Fruit fly (Drosophila melanogaster) whole organism, pupa: ENCODE data around the gene CG6443.
A peak's percentile ranks its signal among the peaks of the same experiment; 100 is the strongest.

Experiments used
- CG10348 ChIP-seq: fragments of 200-800 bp; sonication (Bioruptor generic); IDR thresholded peaks from 2 replicates; pipeline ENCODE4 v1.3.6; 2022; ENCODE audit warnings: missing biosample characterization, missing genetic modification characterization
- CG12605 ChIP-seq: fragments of 200-800 bp; sonication (Bioruptor generic); IDR thresholded peaks from 2 replicates; pipeline ENCODE4 v1.3.6; 2022; ENCODE audit warnings: missing biosample characterization, missing genetic modification characterization
- CG13204 ChIP-seq: fragments of 200-800 bp; sonication (Bioruptor generic); optimal IDR thresholded peaks from 2 replicates; lab custom pipeline; 2018; ENCODE audit warnings: missing biosample characterization, mild to moderate bottlenecking, missing genetic modification characterization, moderate library complexity
- CG14655 ChIP-seq: fragments of 200-800 bp; sonication (Bioruptor generic); optimal IDR thresholded peaks from 3 replicates; lab custom pipeline; 2017; ENCODE audit warnings: mild to moderate bottlenecking, missing biosample characterization, missing genetic modification reagents, missing genetic modification characterization
- CG15710 ChIP-seq: fragments of 200-800 bp; sonication (Bioruptor generic); optimal IDR thresholded peaks from 2 replicates; lab custom pipeline; 2018; ENCODE audit warnings: missing biosample characterization, mild to moderate bottlenecking, missing genetic modification characterization, moderate library complexity
- CG17806 ChIP-seq: fragments of 200-800 bp; sonication (Bioruptor generic); optimal IDR thresholded peaks from 2 replicates; lab custom pipeline; 2018; ENCODE audit warnings: missing biosample characterization, mild to moderate bottlenecking, missing genetic modification characterization, moderate library complexity
- CG32121 ChIP-seq: fragments of 200-800 bp; sonication (Bioruptor generic); IDR thresholded peaks from 2 replicates; pipeline ENCODE4 v1.3.6; 2022; ENCODE audit warnings: missing biosample characterization, missing genetic modification characterization
- CG34367 ChIP-seq: fragments of 200-800 bp; sonication (Bioruptor generic); optimal IDR thresholded peaks from 2 replicates; lab custom pipeline; 2018; ENCODE audit warnings: missing biosample characterization, mild to moderate bottlenecking, missing genetic modification characterization
- CG4496 ChIP-seq: fragments of 200-800 bp; sonication (Bioruptor generic); IDR thresholded peaks from 3 replicates; pipeline ENCODE4 v1.3.6; 2022; ENCODE audit warnings: missing biosample characterization, missing genetic modification characterization
- CG8159 ChIP-seq: fragments of 200-800 bp; sonication (Bioruptor generic); optimal IDR thresholded peaks from 3 replicates; lab custom pipeline; 2018; ENCODE audit warnings: missing biosample characterization, mild to moderate bottlenecking, missing genetic modification characterization, moderate library complexity
- CG8301 ChIP-seq: fragments of 200-800 bp; sonication (Bioruptor generic); optimal IDR thresholded peaks from 2 replicates; lab custom pipeline; 2018; ENCODE audit warnings: missing biosample characterization, mild to moderate bottlenecking, missing genetic modification characterization
- CG9948 ChIP-seq: fragments of 200-800 bp; sonication (Bioruptor generic); optimal IDR thresholded peaks from 2 replicates; lab custom pipeline; 2018; ENCODE audit warnings: missing biosample characterization, mild to moderate bottlenecking, missing genetic modification characterization, moderate library complexity
- D1 ChIP-seq: fragments of 200-800 bp; sonication (Bioruptor generic); optimal IDR thresholded peaks from 2 replicates; lab custom pipeline; 2018; ENCODE audit warnings: missing biosample characterization, mild to moderate bottlenecking, missing genetic modification characterization, moderate library complexity
- EcR ChIP-seq: fragments of 200-800 bp; sonication (Bioruptor generic); optimal IDR thresholded peaks from 3 replicates; lab custom pipeline; 2019; ENCODE audit warnings: missing biosample characterization, missing genetic modification characterization, mild to moderate bottlenecking, moderate library complexity, missing genetic modification reagents
- Ets98B ChIP-seq: fragments of 200-800 bp; sonication (Bioruptor generic); IDR thresholded peaks from 2 replicates; pipeline ENCODE4 v1.3.6; 2022; ENCODE audit warnings: missing biosample characterization, missing genetic modification characterization
- Pif1A ChIP-seq: fragments of 200-800 bp; sonication (Bioruptor generic); optimal IDR thresholded peaks from 3 replicates; lab custom pipeline; 2016; ENCODE audit warnings: missing biosample characterization, missing genetic modification characterization
- Pif1B ChIP-seq: fragments of 200-800 bp; sonication (Bioruptor generic); optimal IDR thresholded peaks from 3 replicates; lab custom pipeline; 2016; ENCODE audit warnings: missing biosample characterization, missing genetic modification characterization
- Snoo ChIP-seq: fragments of 200-800 bp; sonication (Bioruptor generic); optimal IDR thresholded peaks from 3 replicates; lab custom pipeline; 2017; ENCODE audit warnings: missing biosample characterization, mild to moderate bottlenecking, missing genetic modification characterization, inconsistent platforms
- fd96Ca ChIP-seq: fragments of 200-800 bp; sonication (Bioruptor generic); IDR thresholded peaks from 3 replicates; pipeline ENCODE4 v1.3.6; 2022; ENCODE audit warnings: missing biosample characterization, missing genetic modification characterization
- gl ChIP-seq: fragments of 200-800 bp; sonication (Bioruptor generic); optimal IDR thresholded peaks from 2 replicates; lab custom pipeline; 2018; ENCODE audit warnings: missing biosample characterization, mild to moderate bottlenecking, missing genetic modification characterization
- rn ChIP-seq: fragments of 200-800 bp; sonication (Bioruptor generic); IDR thresholded peaks from 2 replicates; pipeline ENCODE4 v1.3.6; 2022; ENCODE audit warnings: missing biosample characterization, missing genetic modification characterization

CG6443 gene

dm6 chr2L:10728751-10729150, at the start of gene CG6443:
CG6443 (plus strand) TSS chr2L:10728978.
- TF ChIP-seq CG8159 (tag; lab: Kevin White, UChicago): no peak
- TF ChIP-seq EcR (GFP tag; lab: Kevin White, UChicago): no peak
- no peak for TF ChIP-seq CG17806
- no peak for TF ChIP-seq fd96Ca (GFP tag; lab: Robert Waterston, UW)
- TF ChIP-seq rn (GFP tag; lab: Robert Waterston, UW): no peak
- no peak for TF ChIP-seq CG32121 (GFP tag; lab: Robert Waterston, UW)
- no peak for TF ChIP-seq CG34367 (tag; lab: Kevin White, UChicago)
- no peak for TF ChIP-seq Pif1B
- TF ChIP-seq Snoo (tag; lab: Kevin White, UChicago): no peak
- TF ChIP-seq CG8301 (tag; lab: Kevin White, UChicago): no peak
- no peak for TF ChIP-seq CG13204 (GFP tag; lab: Kevin White, UChicago)

- TF ChIP-seq gl (tag; lab: Kevin White, UChicago) (no peak), CG4496 (GFP tag; lab: Robert Waterston, UW) (no peak), CG32121 (GFP tag; lab: Robert Waterston, UW) (0 out of 2 replicates have a peak, but pooled peaks have one; percentile 25), Ets98B (GFP tag; lab: Robert Waterston, UW) (peak; percentile 16; the same call in 1 of the 2 replicates)
Measured at dm6 chr2L:10679568-10679967, 49.2 kb upstream of the CG6443 start.

dm6 chr2L:10680584-10681080, 48.1 kb upstream of the CG6443 start, which contains the start of gene CG17105:
CG17105 (plus strand) TSS chr2L:10681030.
- no peak for TF ChIP-seq D1 (tag; lab: Kevin White, UChicago)
- 0 out of 3 replicates have a peak, but pooled peaks have one; percentile 20 for TF ChIP-seq CG4496 (GFP tag; lab: Robert Waterston, UW)
- TF ChIP-seq CG34367 (tag; lab: Kevin White, UChicago): no peak
- no peak for TF ChIP-seq EcR (GFP tag; lab: Kevin White, UChicago)
- TF ChIP-seq, all 21 proteins: peak for 1

dm6 chr2L:10681602-10682001, 47.2 kb upstream of the CG6443 start, which contains the start of gene CG17107:
CG17107 (plus strand) TSS chr2L:10681902.
- no peak for TF ChIP-seq CG8159 (tag; lab: Kevin White, UChicago)
- TF ChIP-seq CG13204 (GFP tag; lab: Kevin White, UChicago): no peak
- TF ChIP-seq gl (tag; lab: Kevin White, UChicago): no peak
- no peak for TF ChIP-seq CG4496 (GFP tag; lab: Robert Waterston, UW)
- no peak for TF ChIP-seq CG10348 (GFP tag; lab: Robert Waterston, UW)
- TF ChIP-seq CG8301 (tag; lab: Kevin White, UChicago): no peak

- TF ChIP-seq CG12605 (GFP tag; lab: Robert Waterston, UW) (no peak), D1 (tag; lab: Kevin White, UChicago) (no peak), Snoo (tag; lab: Kevin White, UChicago) (no peak), Pif1B (no peak), Pif1A (GFP tag; lab: Kevin White, UChicago) (no peak), rn (GFP tag; lab: Robert Waterston, UW) (no peak), CG8301 (tag; lab: Kevin White, UChicago) (no peak), gl (tag; lab: Kevin White, UChicago) (no peak), Ets98B (GFP tag; lab: Robert Waterston, UW) (no peak), CG34367 (tag; lab: Kevin White, UChicago) (no peak), CG8159 (tag; lab: Kevin White, UChicago) (no peak), CG14655 (GFP tag; lab: Kevin White, UChicago) (no peak), CG13204 (GFP tag; lab: Kevin White, UChicago) (no peak), fd96Ca (GFP tag; lab: Robert Waterston, UW) (no peak), CG17806 (no peak), CG15710 (tag; lab: Kevin White, UChicago) (no peak), CG4496 (GFP tag; lab: Robert Waterston, UW) (no peak), CG9948 (tag; lab: Kevin White, UChicago) (no peak), CG32121 (GFP tag; lab: Robert Waterston, UW) (no peak)
Measured at dm6 chr2L:10682197-10682596, 46.6 kb upstream of the CG6443 start.

dm6 chr2L:10682912-10683311, 45.9 kb upstream of the CG6443 start:
- no peak for TF ChIP-seq CG4496 (GFP tag; lab: Robert Waterston, UW)
- TF ChIP-seq CG32121 (GFP tag; lab: Robert Waterston, UW): no peak
- TF ChIP-seq CG34367 (tag; lab: Kevin White, UChicago): no peak
- TF ChIP-seq CG10348 (GFP tag; lab: Robert Waterston, UW): no peak
- TF ChIP-seq gl (tag; lab: Kevin White, UChicago): no peak
- TF ChIP-seq Pif1B: no peak
- no peak for TF ChIP-seq CG9948 (tag; lab: Kevin White, UChicago)
- TF ChIP-seq, all 21 proteins: peak for 0

- TF ChIP-seq CG34367 (tag; lab: Kevin White, UChicago): no peak
- no peak for TF ChIP-seq CG32121 (GFP tag; lab: Robert Waterston, UW)
- TF ChIP-seq Snoo (tag; lab: Kevin White, UChicago): no peak
- no peak for TF ChIP-seq CG4496 (GFP tag; lab: Robert Waterston, UW)
- no peak for TF ChIP-seq CG14655 (GFP tag; lab: Kevin White, UChicago)
- TF ChIP-seq CG8301 (tag; lab: Kevin White, UChicago): no peak
- no peak for TF ChIP-seq CG12605 (GFP tag; lab: Robert Waterston, UW)
- no peak for TF ChIP-seq EcR (GFP tag; lab: Kevin White, UChicago)
- TF ChIP-seq CG9948 (tag; lab: Kevin White, UChicago): no peak
- TF ChIP-seq CG15710 (tag; lab: Kevin White, UChicago): no peak
- TF ChIP-seq gl (tag; lab: Kevin White, UChicago): no peak
Measured at dm6 chr2L:10684309-10684708, 44.5 kb upstream of the CG6443 start, which contains the start of gene CG7299. CG7299 (minus strand) TSS chr2L:10684409.
